Worm (Caenorhabditis elegans) whole organism, L3 larva: ENCODE results near the gene Y59C2A.2.
A peak's percentile ranks its signal among the peaks of the same experiment; 100 is the strongest.

Source experiments
- ZK546.5 ChIP-seq: sonication (generic microtip); optimal IDR thresholded peaks from 2 replicates; lab custom pipeline; 2017; ENCODE audit warnings: missing biosample characterization, missing genetic modification characterization
- aly-2 ChIP-seq: fragments of 150-350 bp; optimal IDR thresholded peaks from 2 replicates; lab custom pipeline; 2014; ENCODE audit warnings: missing biosample characterization, missing genetic modification characterization
- ceh-16 ChIP-seq: sonication (generic microtip); optimal IDR thresholded peaks from 2 replicates; lab custom pipeline; 2017; ENCODE audit warnings: missing biosample characterization, missing genetic modification characterization
- ceh-28 ChIP-seq: fragments of 150-350 bp; optimal IDR thresholded peaks from 2 replicates; lab custom pipeline; 2014; ENCODE audit warnings: missing biosample characterization, missing genetic modification reagents, missing genetic modification characterization
- ceh-82 ChIP-seq: fragments of 150-350 bp; optimal IDR thresholded peaks from 2 replicates; lab custom pipeline; 2014; ENCODE audit warnings: missing biosample characterization, missing genetic modification characterization
- daf-12 ChIP-seq: fragments of 150-350 bp; optimal IDR thresholded peaks from 2 replicates; lab custom pipeline; 2014; ENCODE audit warnings: missing biosample characterization, missing genetic modification reagents, missing genetic modification characterization
- egl-5 ChIP-seq: fragments of 150-350 bp; optimal IDR thresholded peaks from 2 replicates; lab custom pipeline; 2017; ENCODE audit warnings: missing biosample characterization, missing genetic modification reagents, missing genetic modification characterization, inconsistent platforms
- elt-1 ChIP-seq: fragments of 150-350 bp; optimal IDR thresholded peaks from 2 replicates; lab custom pipeline; 2014; ENCODE audit warnings: missing biosample characterization, missing genetic modification characterization
- elt-2 ChIP-seq: sonication (generic microtip); optimal IDR thresholded peaks from 2 replicates; lab custom pipeline; 2016; ENCODE audit warnings: missing genetic modification reagents, mild to moderate bottlenecking, missing genetic modification characterization, missing compliant biosample characterization
- elt-3 ChIP-seq, 3 experiments: fragments of 150-350 bp in 1 of 3; sonication (generic microtip) in 2 of 3; optimal IDR thresholded peaks; 2 replicates in 2 of 3; 4 replicates in 1 of 3; lab custom pipeline; 2014 to 2017; ENCODE audit warnings: missing biosample characterization in 3 of 3, missing genetic modification characterization in 3 of 3
- eor-1 ChIP-seq, 2 experiments: fragments of 150-350 bp; optimal IDR thresholded peaks; 2 replicates each; lab custom pipeline; 2014 to 2018; ENCODE audit warnings: missing biosample characterization in 2 of 2, missing genetic modification characterization in 2 of 2
- fkh-2 ChIP-seq: fragments of 150-350 bp; optimal IDR thresholded peaks from 2 replicates; lab custom pipeline; 2014; ENCODE audit warnings: missing biosample characterization, missing genetic modification reagents, missing genetic modification characterization
- hmg-11 ChIP-seq: sonication (generic microtip); optimal IDR thresholded peaks from 2 replicates; lab custom pipeline; 2016; ENCODE audit warnings: missing genetic modification characterization, missing compliant biosample characterization
- lin-15B ChIP-seq: fragments of 150-350 bp; optimal IDR thresholded peaks from 2 replicates; lab custom pipeline; 2014; ENCODE audit warnings: missing biosample characterization, missing genetic modification characterization
- lin-39 ChIP-seq: fragments of 150-350 bp; optimal IDR thresholded peaks from 2 replicates; lab custom pipeline; 2018; ENCODE audit warnings: missing biosample characterization, missing genetic modification reagents, missing genetic modification characterization
- lsy-12 ChIP-seq: sonication (generic microtip); optimal IDR thresholded peaks from 2 replicates; lab custom pipeline; 2016; ENCODE audit warnings: mild to moderate bottlenecking, missing genetic modification characterization, missing compliant biosample characterization
- mml-1 ChIP-seq: fragments of 150-350 bp; sonication (generic microtip); optimal IDR thresholded peaks from 3 replicates; lab custom pipeline; 2014; ENCODE audit warnings: missing biosample characterization, missing genetic modification characterization
- nhr-23 ChIP-seq: fragments of 150-350 bp; optimal IDR thresholded peaks from 2 replicates; lab custom pipeline; 2014; ENCODE audit warnings: missing biosample characterization, missing genetic modification reagents, missing genetic modification characterization
- nhr-237 ChIP-seq: fragments of 150-350 bp; optimal IDR thresholded peaks from 2 replicates; lab custom pipeline; 2014; ENCODE audit warnings: missing biosample characterization, missing genetic modification characterization
- nhr-43 ChIP-seq: sonication (generic microtip); optimal IDR thresholded peaks from 2 replicates; lab custom pipeline; 2016; ENCODE audit warnings: mild to moderate bottlenecking, missing genetic modification characterization, missing compliant biosample characterization; ENCODE audit not compliant: poor library complexity, severe bottlenecking
- nhr-67 ChIP-seq: fragments of 150-350 bp; optimal IDR thresholded peaks from 2 replicates; lab custom pipeline; 2014; ENCODE audit warnings: missing biosample characterization, missing genetic modification characterization
- nhr-76 ChIP-seq: fragments of 150-350 bp; sonication (generic microtip); optimal IDR thresholded peaks from 5 replicates; lab custom pipeline; 2014; ENCODE audit warnings: missing biosample characterization, missing genetic modification characterization
- pha-4 ChIP-seq: fragments of 150-350 bp; optimal IDR thresholded peaks from 2 replicates; lab custom pipeline; 2014; ENCODE audit warnings: missing biosample characterization, missing genetic modification reagents, missing genetic modification characterization
- pqm-1 ChIP-seq: fragments of 150-350 bp; optimal IDR thresholded peaks from 2 replicates; lab custom pipeline; 2017; ENCODE audit warnings: missing biosample characterization, missing genetic modification characterization, inconsistent platforms
- sea-2 ChIP-seq: fragments of 150-350 bp; sonication (generic microtip); optimal IDR thresholded peaks from 4 replicates; lab custom pipeline; 2014; ENCODE audit warnings: missing biosample characterization, missing genetic modification reagents, missing genetic modification characterization
- snpc-4 ChIP-seq: fragments of 150-350 bp; optimal IDR thresholded peaks from 2 replicates; lab custom pipeline; 2014; ENCODE audit warnings: missing biosample characterization, missing genetic modification characterization
- tbx-2 ChIP-seq: sonication (generic microtip); optimal IDR thresholded peaks from 2 replicates; lab custom pipeline; 2016; ENCODE audit warnings: mild to moderate bottlenecking, missing genetic modification characterization, missing compliant biosample characterization
- unc-62 ChIP-seq: fragments of 150-350 bp; sonication (generic microtip); optimal IDR thresholded peaks from 4 replicates; lab custom pipeline; 2014; ENCODE audit warnings: missing biosample characterization, missing genetic modification reagents, missing genetic modification characterization
- zag-1 ChIP-seq: fragments of 150-350 bp; optimal IDR thresholded peaks from 2 replicates; lab custom pipeline; 2014; ENCODE audit warnings: missing biosample characterization, missing genetic modification characterization
- ztf-11 ChIP-seq: fragments of 150-350 bp; optimal IDR thresholded peaks from 2 replicates; lab custom pipeline; 2014; ENCODE audit warnings: missing biosample characterization, missing genetic modification characterization
- ztf-4 ChIP-seq: fragments of 150-350 bp; optimal IDR thresholded peaks from 2 replicates; lab custom pipeline; 2014; ENCODE audit warnings: missing biosample characterization, missing genetic modification characterization

Y59C2A.2 gene

ce11 chrII:2186730-2187129, 17.2 kb downstream of the Y59C2A.2 start:
- TF ChIP-seq nhr-43 (no peak), nhr-67 (tag; lab: Kevin White, UChicago) (no peak), ztf-4 (tag; lab: Kevin White, UChicago) (no peak), elt-3 (tag; optimal IDR thresholded peaks at IDR 0.05; lab: Kevin White, UChicago) (no peak), aly-2 (tag; lab: Kevin White, UChicago) (no peak)

- TF ChIP-seq ceh-28 (tag; lab: Kevin White, UChicago) (no peak), nhr-23 (tag; lab: Kevin White, UChicago) (no peak), elt-2 (tag; lab: Kevin White, UChicago) (peak; percentile 63), pqm-1 (tag; lab: Kevin White, UChicago) (peak; percentile 54), mml-1 (tag; lab: Kevin White, UChicago) (no peak), lsy-12 (tag; lab: Kevin White, UChicago) (no peak), ZK546.5 (tag; lab: Kevin White, UChicago) (no peak), nhr-67 (tag; lab: Kevin White, UChicago) (no peak), lin-15B (no peak), lin-39 (tag; lab: Kevin White, UChicago) (no peak), nhr-237 (tag; lab: Kevin White, UChicago) (no peak), tbx-2 (tag; lab: Kevin White, UChicago) (no peak)
Observed at ce11 chrII:2186329-2186728, 17.6 kb downstream of the Y59C2A.2 start, which contains the start of gene gba-2. Gene gba-2 (minus strand): TSS chrII:2186434.

- TF ChIP-seq hmg-11 (tag; lab: Kevin White, UChicago) = no peak
- no peak for TF ChIP-seq ztf-4 (tag; lab: Kevin White, UChicago)
- TF ChIP-seq ceh-28 (tag; lab: Kevin White, UChicago) = no peak
- TF ChIP-seq sea-2 (GFP tag; lab: Kevin White, UChicago) = no peak
- TF ChIP-seq ceh-16 (tag; lab: Kevin White, UChicago) = no peak
- no peak for TF ChIP-seq aly-2 (tag; lab: Kevin White, UChicago)
- no peak for TF ChIP-seq fkh-2 (tag; lab: Kevin White, UChicago)
- no peak for TF ChIP-seq lsy-12 (tag; lab: Kevin White, UChicago)
- no peak for TF ChIP-seq ztf-11 (tag; lab: Kevin White, UChicago)
- no peak for TF ChIP-seq elt-1 (tag; lab: Kevin White, UChicago)
- no peak for TF ChIP-seq zag-1
Observed at ce11 chrII:2177735-2178134, 26.2 kb downstream of the Y59C2A.2 start.

ce11 chrII:2176688-2177087, 27.2 kb downstream of the Y59C2A.2 start, which contains the start of gene gba-1:
Gene gba-1 (plus strand): TSS chrII:2176741.
- TF ChIP-seq pha-4 (tag; lab: Kevin White, UChicago) (peak; percentile 19), pqm-1 (tag; lab: Kevin White, UChicago) (peak; percentile 57), ZK546.5 (tag; lab: Kevin White, UChicago) (no peak), snpc-4 (tag; lab: Kevin White, UChicago) (no peak), elt-2 (tag; lab: Kevin White, UChicago) (peak; percentile 79)

ce11 chrII:2175367-2175766, 28.6 kb downstream of the Y59C2A.2 start, which contains the start of gene C33C12.7:
Gene C33C12.7 (minus strand): TSS chrII:2175467.
- TF ChIP-seq egl-5 (tag; lab: Kevin White, UChicago) = no peak
- no peak for TF ChIP-seq ceh-82 (tag; lab: Kevin White, UChicago)
- TF ChIP-seq tbx-2 (tag; lab: Kevin White, UChicago) = no peak
- no peak for TF ChIP-seq nhr-76 (tag; lab: Kevin White, UChicago)
- no peak for TF ChIP-seq nhr-67 (tag; lab: Kevin White, UChicago)
- TF ChIP-seq unc-62 (GFP tag; lab: Kevin White, UChicago) = no peak

ce11 chrII:2170085-2170484, 33.9 kb downstream of the Y59C2A.2 start, which contains the start of gene C33C12.12:
Gene C33C12.12 (minus strand): TSS chrII:2170185.
- TF ChIP-seq ceh-16 (tag; lab: Kevin White, UChicago) (no peak), eor-1 (tag; optimal IDR thresholded peaks at IDR 0.05; lab: Kevin White, UChicago) (no peak), fkh-2 (tag; lab: Kevin White, UChicago) (no peak), egl-5 (tag; lab: Kevin White, UChicago) (no peak), daf-12 (no peak), nhr-23 (tag; lab: Kevin White, UChicago) (no peak), aly-2 (tag; lab: Kevin White, UChicago) (no peak), snpc-4 (tag; lab: Kevin White, UChicago) (no peak), zag-1 (no peak)
